Worm (Caenorhabditis elegans) whole organism, mixed stage, embryonic: ENCODE measurements around the gene ced-6.

ENCODE experiments used
- M03D4.4 ChIP-seq: sonication (generic microtip); optimal IDR thresholded peaks from 2 replicates; lab custom pipeline; 2017; ENCODE audit warnings: mild to moderate bottlenecking, missing genetic modification characterization, missing compliant biosample characterization
- bed-3 ChIP-seq: fragments of 200-800 bp; sonication (Bioruptor generic); optimal IDR thresholded peaks from 3 replicates; lab custom pipeline; 2018; ENCODE audit warnings: mild to moderate bottlenecking, missing genetic modification characterization, moderate library complexity, missing compliant biosample characterization
- blmp-1 ChIP-seq: fragments of 150-350 bp; optimal IDR thresholded peaks from 2 replicates; lab custom pipeline; 2014; ENCODE audit warnings: missing biosample characterization, missing genetic modification characterization
- ceh-39 ChIP-seq: fragments of 150-350 bp; optimal IDR thresholded peaks from 2 replicates; lab custom pipeline; 2014; ENCODE audit warnings: missing biosample characterization, missing genetic modification characterization
- ceh-43 ChIP-seq: fragments of 200-800 bp; sonication (Bioruptor generic); optimal IDR thresholded peaks from 2 replicates; lab custom pipeline; 2018; ENCODE audit warnings: mild to moderate bottlenecking, missing genetic modification characterization, moderate library complexity, missing compliant biosample characterization
- ceh-83 ChIP-seq: fragments of 200-800 bp; sonication (Bioruptor generic); optimal IDR thresholded peaks from 2 replicates; lab custom pipeline; 2018; ENCODE audit warnings: mild to moderate bottlenecking, missing genetic modification characterization, missing compliant biosample characterization
- ces-1 ChIP-seq: fragments of 150-350 bp; optimal IDR thresholded peaks from 2 replicates; lab custom pipeline; 2014; ENCODE audit warnings: missing biosample characterization, missing genetic modification reagents, missing genetic modification characterization
- cnd-1 ChIP-seq: fragments of 200-800 bp; sonication (Bioruptor generic); optimal IDR thresholded peaks from 2 replicates; lab custom pipeline; 2018; ENCODE audit warnings: mild to moderate bottlenecking, missing genetic modification characterization, missing compliant biosample characterization
- drap-1 ChIP-seq: fragments of 200-800 bp; sonication (Bioruptor generic); optimal IDR thresholded peaks from 3 replicates; lab custom pipeline; 2018; ENCODE audit warnings: mild to moderate bottlenecking, missing genetic modification characterization, missing compliant biosample characterization
- elt-1 ChIP-seq: sonication (generic microtip); optimal IDR thresholded peaks from 2 replicates; lab custom pipeline; 2017; ENCODE audit warnings: missing genetic modification characterization, mild to moderate bottlenecking, missing compliant biosample characterization, antibody characterized with exemption, moderate library complexity, borderline replicate concordance; ENCODE audit not compliant: insufficient read depth
- elt-3 ChIP-seq: fragments of 150-350 bp; optimal IDR thresholded peaks from 2 replicates; lab custom pipeline; 2014; ENCODE audit warnings: missing biosample characterization, missing genetic modification characterization
- flh-1 ChIP-seq: fragments of 200-800 bp; sonication (Bioruptor generic); optimal IDR thresholded peaks from 2 replicates; lab custom pipeline; 2018; ENCODE audit warnings: mild to moderate bottlenecking, missing genetic modification characterization, moderate library complexity, missing compliant biosample characterization
- ham-2 ChIP-seq: fragments of 200-800 bp; sonication (Bioruptor generic); optimal IDR thresholded peaks from 2 replicates; lab custom pipeline; 2018; ENCODE audit warnings: mild to moderate bottlenecking, missing genetic modification characterization, missing compliant biosample characterization
- hlh-1 ChIP-seq: fragments of 150-350 bp; optimal IDR thresholded peaks from 2 replicates; lab custom pipeline; 2014; ENCODE audit warnings: missing biosample characterization, missing genetic modification reagents, missing genetic modification characterization
- lin-13 ChIP-seq: fragments of 150-350 bp; optimal IDR thresholded peaks from 2 replicates; lab custom pipeline; 2014; ENCODE audit warnings: missing biosample characterization, missing genetic modification characterization
- lin-32 ChIP-seq: fragments of 200-800 bp; sonication (Bioruptor generic); optimal IDR thresholded peaks from 2 replicates; lab custom pipeline; 2018; ENCODE audit warnings: mild to moderate bottlenecking, missing genetic modification characterization, missing compliant biosample characterization
- lsy-2 ChIP-seq: fragments of 150-350 bp; optimal IDR thresholded peaks from 2 replicates; lab custom pipeline; 2014; ENCODE audit warnings: missing biosample characterization, missing genetic modification characterization
- mab-5 ChIP-seq: fragments of 150-350 bp; optimal IDR thresholded peaks from 2 replicates; lab custom pipeline; 2014; ENCODE audit warnings: missing biosample characterization, missing genetic modification characterization
- mep-1 ChIP-seq: fragments of 150-350 bp; optimal IDR thresholded peaks from 2 replicates; lab custom pipeline; 2017; ENCODE audit warnings: missing biosample characterization, missing genetic modification reagents, missing genetic modification characterization, inconsistent platforms
- mls-2 ChIP-seq: sonication (generic microtip); optimal IDR thresholded peaks from 2 replicates; lab custom pipeline; 2016; ENCODE audit warnings: mild to moderate bottlenecking, missing genetic modification characterization, moderate library complexity, missing compliant biosample characterization
- nhr-12 ChIP-seq: fragments of 150-350 bp; optimal IDR thresholded peaks from 2 replicates; lab custom pipeline; 2014; ENCODE audit warnings: missing biosample characterization, missing genetic modification characterization
- nhr-2 ChIP-seq: fragments of 150-350 bp; optimal IDR thresholded peaks from 2 replicates; lab custom pipeline; 2014; ENCODE audit warnings: missing biosample characterization, missing genetic modification characterization
- nhr-237 ChIP-seq: fragments of 150-350 bp; optimal IDR thresholded peaks from 2 replicates; lab custom pipeline; 2014; ENCODE audit warnings: missing biosample characterization, missing genetic modification characterization
- nhr-28 ChIP-seq: fragments of 150-350 bp; optimal IDR thresholded peaks from 2 replicates; lab custom pipeline; 2014; ENCODE audit warnings: missing biosample characterization, missing genetic modification characterization
- nhr-76 ChIP-seq: sonication (generic microtip); optimal IDR thresholded peaks from 2 replicates; lab custom pipeline; 2017; ENCODE audit warnings: missing biosample characterization, missing genetic modification characterization
- pha-4 ChIP-seq: fragments of 150-350 bp; optimal IDR thresholded peaks from 2 replicates; lab custom pipeline; 2018; ENCODE audit warnings: missing biosample characterization, missing genetic modification reagents, missing genetic modification characterization
- sem-2 ChIP-seq: fragments of 200-800 bp; sonication (Bioruptor generic); optimal IDR thresholded peaks from 2 replicates; lab custom pipeline; 2018; ENCODE audit warnings: mild to moderate bottlenecking, missing genetic modification characterization, missing compliant biosample characterization
- snpc-4 ChIP-seq: fragments of 150-350 bp; optimal IDR thresholded peaks from 2 replicates; lab custom pipeline; 2014; ENCODE audit warnings: missing biosample characterization, missing genetic modification characterization
- sptf-1 ChIP-seq: sonication (generic microtip); optimal IDR thresholded peaks from 2 replicates; lab custom pipeline; 2017; ENCODE audit warnings: mild to moderate bottlenecking, missing genetic modification characterization, moderate library complexity, missing compliant biosample characterization
- tbx-8 ChIP-seq: fragments of 200-800 bp; sonication (Bioruptor generic); optimal IDR thresholded peaks from 2 replicates; lab custom pipeline; 2018; ENCODE audit warnings: mild to moderate bottlenecking, missing genetic modification characterization, moderate library complexity, missing compliant biosample characterization
- unc-120 ChIP-seq: sonication (generic microtip); optimal IDR thresholded peaks from 2 replicates; lab custom pipeline; 2017; ENCODE audit warnings: missing genetic modification characterization, missing compliant biosample characterization; ENCODE audit not compliant: poor library complexity, severe bottlenecking
- unc-39 ChIP-seq: fragments of 150-350 bp; optimal IDR thresholded peaks from 2 replicates; lab custom pipeline; 2014; ENCODE audit warnings: missing biosample characterization, missing genetic modification characterization
- unc-62 ChIP-seq: fragments of 150-350 bp; optimal IDR thresholded peaks from 2 replicates; lab custom pipeline; 2014; ENCODE audit warnings: missing biosample characterization, missing genetic modification reagents, missing genetic modification characterization
- zip-8 ChIP-seq: fragments of 150-350 bp; optimal IDR thresholded peaks from 2 replicates; lab custom pipeline; 2014; ENCODE audit warnings: missing biosample characterization, missing genetic modification characterization
- ztf-11 ChIP-seq: fragments of 150-350 bp; optimal IDR thresholded peaks from 2 replicates; lab custom pipeline; 2014; ENCODE audit warnings: missing biosample characterization, missing genetic modification characterization

ced-6 gene

DNA sequence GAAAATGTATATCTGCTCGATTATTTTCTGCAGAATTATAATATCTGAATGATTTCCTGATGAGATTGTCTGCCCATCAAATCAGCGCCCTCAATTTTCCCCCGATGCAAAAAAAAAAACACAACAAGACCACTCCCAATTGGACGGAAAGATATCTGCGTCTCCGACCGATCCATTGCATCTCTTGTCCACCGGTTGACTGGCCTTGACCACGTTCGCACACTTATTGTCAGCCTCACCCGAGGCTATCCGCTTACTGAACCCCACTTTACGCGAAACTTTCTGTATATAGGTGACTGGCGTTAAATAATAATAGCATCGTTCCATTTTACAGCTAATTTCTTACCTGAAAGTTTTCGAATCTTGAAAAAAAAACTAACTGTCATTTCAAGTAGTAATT lies 1.2 kb upstream of the ced-6 start:
- TF ChIP-seq nhr-2 (peak; percentile 38), nhr-28 (tag; lab: Kevin White, UChicago) (no peak), ham-2 (GFP tag; lab: Kevin White, UChicago) (peak; percentile 48)

DNA sequence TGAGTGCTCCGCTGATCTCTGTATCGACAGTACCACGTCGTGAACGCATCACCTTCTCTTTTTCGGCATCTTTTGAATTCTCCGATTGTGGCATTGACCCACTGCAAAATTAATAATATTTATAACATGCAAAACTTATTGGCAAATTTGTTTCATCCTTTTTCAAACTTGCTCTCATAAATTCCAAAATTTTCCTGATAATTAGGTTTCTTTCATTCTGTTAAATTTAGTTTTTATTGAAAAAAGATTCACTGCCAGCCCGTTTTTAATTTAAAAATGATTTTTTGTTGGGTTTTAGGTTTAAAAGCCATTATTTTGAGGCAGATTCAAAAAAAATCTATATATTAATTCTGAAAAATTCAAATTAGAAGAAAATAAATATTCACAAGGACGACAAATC lies 4.4 kb downstream of the ced-6 start, which contains the start of gene wdr-37:
wdr-37 (minus strand) TSS at position 101 of the 400 bp plus-strand sequence.
- no peak for TF ChIP-seq blmp-1 (tag; lab: Kevin White, UChicago)

DNA sequence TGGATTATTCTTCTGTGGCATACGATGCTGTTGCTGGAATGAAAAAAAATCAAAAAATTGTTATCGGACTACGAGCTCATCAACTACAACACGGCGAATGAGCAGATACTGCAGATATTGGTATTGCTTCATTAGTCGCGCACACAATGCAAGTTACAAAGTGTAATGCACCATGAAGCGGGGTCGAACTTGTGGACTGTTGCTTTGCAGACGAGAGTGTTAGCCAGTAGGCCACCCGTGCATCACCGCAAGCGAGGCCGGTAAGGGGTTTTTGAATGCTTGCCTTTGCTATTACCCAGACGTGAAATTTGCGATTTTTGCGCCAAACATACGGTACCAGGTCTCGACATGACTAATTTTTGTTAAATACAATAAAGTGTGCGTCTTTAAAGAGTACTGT lies 6.4 kb downstream of the ced-6 start:
- peak; percentile 97 for TF ChIP-seq mls-2
- no peak for TF ChIP-seq nhr-2
- no peak for TF ChIP-seq ces-1 (GFP tag; lab: Kevin White, UChicago)
- TF ChIP-seq cnd-1 (tag; lab: Kevin White, UChicago) = peak; percentile 97
- TF ChIP-seq flh-1 (GFP tag; lab: Kevin White, UChicago) = peak; percentile 92
- peak; percentile 42 for TF ChIP-seq lsy-2
- no peak for TF ChIP-seq zip-8 (tag; lab: Kevin White, UChicago)
- TF ChIP-seq M03D4.4 (tag; lab: Kevin White, UChicago) = peak; percentile 97
- peak; percentile 12 for TF ChIP-seq nhr-237 (tag; lab: Kevin White, UChicago)
- peak; percentile 70 for TF ChIP-seq nhr-28 (tag; lab: Kevin White, UChicago)
- no peak for TF ChIP-seq snpc-4 (tag; lab: Kevin White, UChicago)
- TF ChIP-seq bed-3 (GFP tag; lab: Kevin White, UChicago) = peak; percentile 86
- no peak for TF ChIP-seq blmp-1 (tag; lab: Kevin White, UChicago)
- peak; percentile 70 for TF ChIP-seq ztf-11 (tag; lab: Kevin White, UChicago)
- TF ChIP-seq unc-120 (tag; lab: Kevin White, UChicago) = peak; percentile 84
- peak; percentile 89 for TF ChIP-seq ceh-43 (GFP tag; lab: Kevin White, UChicago)
- TF ChIP-seq mep-1 (tag; lab: Kevin White, UChicago) = peak; percentile 47
- no peak for TF ChIP-seq elt-3 (tag; lab: Kevin White, UChicago)
- TF ChIP-seq drap-1 (GFP tag; lab: Kevin White, UChicago) = peak; percentile 97
- TF ChIP-seq tbx-8 (GFP tag; lab: Kevin White, UChicago) = peak; percentile 96
- TF ChIP-seq sem-2 = peak; percentile 96
- TF ChIP-seq lin-13 (tag; lab: Kevin White, UChicago) = peak; percentile 87
- no peak for TF ChIP-seq ceh-39 (tag; lab: Kevin White, UChicago)
- peak; percentile 47 for TF ChIP-seq nhr-76
- peak; percentile 98 for TF ChIP-seq ceh-83 (GFP tag; lab: Kevin White, UChicago)
- TF ChIP-seq lin-32 (GFP tag; lab: Kevin White, UChicago) = peak; percentile 94
- no peak for TF ChIP-seq mab-5 (tag; lab: Kevin White, UChicago)
- peak; percentile 96 for TF ChIP-seq sptf-1 (tag; lab: Kevin White, UChicago)
- peak; percentile 70 for TF ChIP-seq hlh-1 (tag; lab: Kevin White, UChicago)
- TF ChIP-seq pha-4 (tag; lab: Kevin White, UChicago) = peak; percentile 95
- no peak for TF ChIP-seq nhr-12 (tag; lab: Kevin White, UChicago)
- peak; percentile 30 for TF ChIP-seq unc-62 (GFP tag; lab: Kevin White, UChicago)
- peak; percentile 70 for TF ChIP-seq unc-39 (tag; lab: Kevin White, UChicago)
- TF ChIP-seq ham-2 (GFP tag; lab: Kevin White, UChicago) = peak; percentile 94
- TF ChIP-seq elt-1 = no peak

DNA sequence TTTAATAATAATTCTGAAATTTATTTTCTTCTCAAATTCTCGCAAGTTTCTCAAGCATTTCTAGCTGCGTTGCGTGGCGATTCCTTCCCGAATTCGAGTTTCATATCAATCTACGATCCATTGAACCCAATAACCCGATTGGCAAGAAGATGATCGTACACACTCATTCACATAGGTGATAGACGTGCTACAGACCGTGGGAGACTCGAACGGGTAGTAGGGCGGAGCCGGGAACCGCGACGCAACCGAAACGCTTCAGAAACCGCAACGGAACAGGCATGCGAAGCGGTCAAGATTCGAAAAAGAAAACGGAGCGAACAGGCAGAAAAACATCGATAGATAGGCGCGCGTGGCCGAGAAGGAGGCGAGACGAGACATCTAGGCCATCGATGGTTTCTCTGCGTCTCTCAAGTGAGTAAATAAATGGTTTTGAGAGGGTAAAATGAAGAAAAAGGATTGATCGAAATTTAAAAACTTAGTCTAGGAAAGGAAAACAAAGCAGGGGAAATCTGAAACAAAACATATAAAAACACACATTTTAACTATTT lies 7.9 kb downstream of the ced-6 start, which contains the start of gene madf-11:
madf-11 (minus strand) TSS at position 51 of the 548 bp plus-strand sequence.
- TF ChIP-seq unc-62 (GFP tag; lab: Kevin White, UChicago) (no peak), mls-2 (no peak), lsy-2 (peak; percentile 49), sptf-1 (tag; lab: Kevin White, UChicago) (peak; percentile 58), ces-1 (GFP tag; lab: Kevin White, UChicago) (no peak), pha-4 (tag; lab: Kevin White, UChicago) (peak; percentile 71), ceh-39 (tag; lab: Kevin White, UChicago) (peak; percentile 72), zip-8 (tag; lab: Kevin White, UChicago) (no peak), blmp-1 (tag; lab: Kevin White, UChicago) (no peak), nhr-76 (no peak), bed-3 (GFP tag; lab: Kevin White, UChicago) (no peak), nhr-237 (tag; lab: Kevin White, UChicago) (peak; percentile 34), elt-1 (no peak), ztf-11 (tag; lab: Kevin White, UChicago) (no peak), cnd-1 (tag; lab: Kevin White, UChicago) (no peak), sem-2 (no peak), flh-1 (GFP tag; lab: Kevin White, UChicago) (no peak), hlh-1 (tag; lab: Kevin White, UChicago) (peak; percentile 3), ceh-43 (GFP tag; lab: Kevin White, UChicago) (no peak), mep-1 (tag; lab: Kevin White, UChicago) (peak; percentile 36), M03D4.4 (tag; lab: Kevin White, UChicago) (peak; percentile 17), mab-5 (tag; lab: Kevin White, UChicago) (no peak), nhr-12 (tag; lab: Kevin White, UChicago) (no peak), ceh-83 (GFP tag; lab: Kevin White, UChicago) (no peak), unc-120 (tag; lab: Kevin White, UChicago) (peak; percentile 31), ham-2 (GFP tag; lab: Kevin White, UChicago) (peak; percentile 60), unc-39 (tag; lab: Kevin White, UChicago) (no peak)
- TF ChIP-seq, all 35 proteins: peak for 10
